Fruit fly (Drosophila melanogaster) Kc167 (cell line): ENCODE data around the gene CG9592.

Experiments
- Myc ChIP-seq: fragments of >200 bp; optimal IDR thresholded peaks from 2 replicates; lab custom pipeline; 2017; ENCODE audit warnings: missing external identifiers
- h ChIP-seq: fragments of >200 bp; optimal IDR thresholded peaks from 3 replicates; lab custom pipeline; 2018; ENCODE audit warnings: missing external identifiers
- ttk ChIP-seq: sonication (Bioruptor generic); optimal IDR thresholded peaks from 2 replicates; lab custom pipeline; 2017; ENCODE audit warnings: missing external identifiers

DNA sequence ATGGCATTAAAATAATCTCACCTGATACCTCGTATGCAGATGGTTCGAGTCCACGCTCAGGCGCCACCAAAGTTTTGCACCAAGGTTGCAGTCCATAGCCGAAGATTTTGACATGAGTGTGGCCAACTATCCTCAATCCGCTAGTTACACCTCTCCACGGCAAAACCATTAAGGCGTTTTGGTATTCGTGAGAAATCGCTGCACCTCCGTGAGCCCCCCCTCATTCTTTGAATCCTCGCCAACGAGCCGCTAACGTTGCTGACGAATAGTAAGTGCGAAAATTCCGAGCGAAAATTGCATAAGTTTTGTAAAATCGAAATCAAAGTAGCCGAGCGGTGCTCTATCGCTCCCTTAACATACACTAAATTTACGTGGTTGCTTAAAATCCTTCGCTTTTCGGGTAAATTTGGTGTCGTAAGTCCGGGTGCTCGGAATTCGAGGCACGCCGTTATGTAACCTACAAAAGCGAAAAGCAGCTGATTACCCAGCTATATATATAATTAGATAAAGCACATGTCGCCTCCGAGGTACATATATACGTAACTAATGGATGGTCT lies 19.9 kb downstream of the CG9592 start, which contains the start of gene Mpcp2:
- TF ChIP-seq Myc (lab: Kevin White, UChicago) (no peak), ttk (lab: Kevin White, UChicago) (no peak), h (lab: Kevin White, UChicago) (no peak)
